Fruit fly (Drosophila melanogaster) whole organism: ENCODE measurements around the gene Cnep1r2.

Source experiments
- CG8478 ChIP-seq: fragments of >200 bp; optimal IDR thresholded peaks from 2 replicates; lab custom pipeline; 2018; ENCODE audit warnings: inconsistent platforms
- Dll ChIP-seq: fragments of >200 bp; optimal IDR thresholded peaks from 2 replicates; lab custom pipeline; 2017
- EcR ChIP-seq, 2 experiments: fragments of >200 bp; optimal IDR thresholded peaks; 2 replicates each; lab custom pipeline; 2017; ENCODE audit warnings: missing biosample characterization in 2 of 2, missing genetic modification characterization in 2 of 2, missing genetic modification reagents in 2 of 2
- pan ChIP-seq: fragments of >200 bp; optimal IDR thresholded peaks from 2 replicates; lab custom pipeline; 2017
- psq ChIP-seq: fragments of >200 bp; optimal IDR thresholded peaks from 2 replicates; lab custom pipeline; 2017
- usp ChIP-seq: fragments of >200 bp; optimal IDR thresholded peaks from 2 replicates; lab custom pipeline; 2017; ENCODE audit warnings: missing biosample characterization, missing genetic modification characterization, mixed read lengths

Gene Cnep1r2

DNA sequence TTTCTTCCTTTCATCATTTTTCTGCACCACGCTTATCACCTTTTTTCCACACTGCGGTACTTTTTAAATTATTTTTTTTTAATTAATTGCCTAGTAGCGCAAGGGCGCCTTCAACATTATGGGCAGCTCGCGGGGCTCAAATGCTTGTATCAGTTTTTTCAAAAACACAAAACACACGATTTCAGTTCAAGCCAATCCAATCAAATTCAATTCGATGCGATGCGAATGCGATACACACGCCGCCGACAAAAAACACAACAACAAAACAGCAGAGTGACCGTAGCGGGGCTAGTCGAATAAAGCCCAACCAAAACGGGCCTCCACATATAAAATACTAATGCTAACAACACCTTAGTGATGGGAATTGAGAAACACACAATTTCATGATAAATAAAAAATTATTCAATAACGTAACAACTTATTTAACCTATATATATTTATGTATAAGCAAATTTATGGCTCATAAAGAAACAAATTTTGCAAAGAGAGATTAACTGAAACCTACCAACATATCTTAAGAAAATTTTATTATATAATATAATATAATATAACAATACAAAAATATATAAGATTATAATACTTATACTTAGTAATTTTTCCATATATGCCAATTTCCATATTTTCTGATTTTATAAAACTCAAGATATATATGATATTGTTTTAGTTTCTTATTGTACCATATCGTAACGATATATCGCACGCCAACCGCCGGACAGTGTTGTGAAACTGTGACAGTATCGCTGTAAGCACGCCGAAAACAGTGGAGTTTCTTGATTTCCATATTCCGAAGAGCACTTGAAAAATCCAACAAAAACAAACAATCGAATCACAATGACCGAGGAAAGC, 23.0 kb downstream of the Cnep1r2 start, which contains the start of the genes CG32066 and CG8003:
CG32066 (minus strand) TSS at position 270 of the 846 bp plus-strand sequence.
CG8003 (plus strand) TSS at position 732 of the 846 bp plus-strand sequence.
- no peak for TF ChIP-seq pan (lab: Kevin White, UChicago)
- TF ChIP-seq CG8478 (lab: Kevin White, UChicago) = no peak
- TF ChIP-seq psq (lab: Kevin White, UChicago) = no peak
- no peak for TF ChIP-seq usp (GFP tag; lab: Kevin White, UChicago)
- TF ChIP-seq EcR (GFP tag; optimal IDR thresholded peaks at IDR 0.05; lab: Kevin White, UChicago) = no peak
- TF ChIP-seq Dll (lab: Kevin White, UChicago) = no peak

DNA sequence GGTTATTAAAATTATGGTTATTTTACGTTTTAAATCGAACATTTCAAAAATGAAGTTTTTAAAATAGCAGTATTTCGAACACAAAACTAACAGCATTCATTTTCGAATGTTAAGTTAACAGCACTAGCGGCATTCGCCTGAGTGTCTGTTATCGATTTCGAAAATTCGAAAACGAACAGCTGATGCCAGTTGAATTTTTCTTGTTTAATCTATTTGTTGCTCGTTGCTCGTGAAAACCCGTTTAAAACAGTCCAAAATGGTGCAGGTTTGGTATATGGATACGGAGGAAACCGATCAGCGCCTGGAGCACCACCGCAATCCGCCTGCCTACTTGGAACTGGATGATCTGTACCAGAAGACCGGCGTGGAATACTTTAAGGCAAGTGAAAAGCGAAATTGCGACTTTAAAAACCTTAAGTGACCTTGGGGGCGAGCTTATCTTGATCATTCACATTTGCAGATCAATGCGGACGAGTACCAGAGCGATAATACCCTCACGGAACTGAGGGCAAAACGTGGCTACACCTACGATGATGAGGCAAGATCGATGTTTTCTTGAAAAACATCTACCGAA, 25.3 kb downstream of the Cnep1r2 start, which contains the start of gene Adi1:
Adi1 (plus strand) TSS at position 187 of the 574 bp plus-strand sequence.
- no peak for TF ChIP-seq usp (GFP tag; lab: Kevin White, UChicago)

DNA sequence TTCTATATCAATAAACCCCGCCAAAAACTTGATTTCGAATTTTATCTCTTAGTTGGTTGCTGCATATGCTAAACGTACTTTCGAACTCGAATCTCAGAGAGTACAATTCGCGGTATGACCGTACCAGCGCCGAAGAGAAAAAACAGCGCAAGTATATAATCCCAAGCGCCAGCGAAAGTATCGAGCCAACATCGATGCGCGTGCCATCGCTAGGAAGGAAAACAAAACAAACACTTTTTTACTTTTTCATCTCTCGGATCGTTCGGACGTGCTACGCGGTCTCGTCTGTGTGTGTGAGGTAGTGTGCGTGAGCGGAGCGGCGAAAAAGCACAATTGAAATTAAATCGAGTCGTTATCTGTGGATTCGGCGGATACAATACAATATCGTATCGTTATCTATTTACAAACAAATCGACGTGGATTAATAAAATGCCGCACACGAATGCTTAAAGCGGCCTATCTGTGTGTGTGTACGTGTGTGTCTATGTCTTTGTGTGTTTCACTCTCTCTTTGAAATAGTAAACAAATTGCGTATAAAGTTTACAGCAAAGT, 26.6 kb downstream of the Cnep1r2 start, which contains the start of gene simj:
simj (plus strand) TSS at position 229 of the 552 bp plus-strand sequence.
- TF ChIP-seq usp (GFP tag; lab: Kevin White, UChicago) (no peak), pan (lab: Kevin White, UChicago) (no peak), EcR (GFP tag; optimal IDR thresholded peaks at IDR 0.05; lab: Kevin White, UChicago) (no peak), CG8478 (lab: Kevin White, UChicago) (no peak), Dll (lab: Kevin White, UChicago) (no peak), psq (lab: Kevin White, UChicago) (no peak)

DNA sequence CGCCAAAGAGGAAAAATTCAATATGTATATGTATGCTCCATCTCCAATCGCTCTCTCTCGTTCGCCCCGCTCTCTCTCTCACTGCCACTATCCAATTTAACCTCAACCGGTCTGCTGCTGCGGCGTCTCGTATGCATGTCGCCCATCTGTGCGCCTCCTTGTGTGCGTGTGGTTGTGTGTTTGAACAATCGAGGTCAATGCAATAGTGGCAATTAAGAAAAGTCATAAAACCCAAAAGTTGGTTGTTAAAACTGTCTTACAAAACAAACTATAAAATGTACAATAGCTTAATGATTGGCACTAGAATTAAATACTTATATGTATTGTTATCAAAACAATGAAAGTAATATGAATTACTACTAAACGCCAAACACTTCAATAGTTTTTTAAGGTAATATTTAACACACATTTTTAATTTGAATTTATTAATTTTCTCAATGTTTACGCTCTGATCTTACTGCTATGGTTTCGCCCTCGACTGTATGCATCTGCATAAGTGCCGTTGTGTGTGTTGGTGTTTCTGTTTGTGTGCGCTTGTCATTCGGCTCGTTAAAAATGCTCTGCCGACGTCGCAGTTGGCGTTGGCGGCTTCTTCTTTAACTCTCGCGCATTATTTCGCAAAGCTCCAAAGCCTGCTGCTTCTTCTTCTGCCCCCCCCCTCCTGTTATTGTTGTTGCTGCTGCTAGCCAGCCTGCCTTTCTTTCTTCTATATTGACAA, 27.6 kb downstream of the Cnep1r2 start:
- TF ChIP-seq Dll (lab: Kevin White, UChicago) (no peak), usp (GFP tag; lab: Kevin White, UChicago) (no peak), pan (lab: Kevin White, UChicago) (no peak), CG8478 (lab: Kevin White, UChicago) (no peak), EcR (GFP tag; optimal IDR thresholded peaks at IDR 0.05; lab: Kevin White, UChicago) (no peak), psq (lab: Kevin White, UChicago) (no peak)

dm6 chr3L:10666511-10667003, 28.6 kb downstream of the Cnep1r2 start:
- TF ChIP-seq psq (lab: Kevin White, UChicago) (no peak), Dll (lab: Kevin White, UChicago) (peak; percentile 56)

DNA sequence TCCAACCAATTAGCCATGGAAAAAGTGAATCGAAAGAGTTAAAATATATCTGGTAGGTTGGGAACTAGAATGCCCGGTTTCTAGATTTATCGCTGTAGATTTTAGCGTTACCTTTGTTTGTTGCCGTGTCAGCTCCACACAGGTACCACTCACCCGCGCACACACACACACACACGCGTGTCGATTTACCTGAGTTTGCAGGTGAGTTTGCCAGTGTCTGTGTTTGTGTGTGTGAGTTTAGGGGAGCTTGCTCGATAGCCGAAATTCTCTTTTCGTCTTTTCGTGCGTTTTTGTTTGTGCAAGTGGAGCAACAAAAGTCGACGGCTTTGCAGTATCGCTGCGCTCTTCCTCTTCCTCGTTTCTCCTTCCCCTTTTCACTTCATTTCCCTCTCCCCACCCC, 29.4 kb downstream of the Cnep1r2 start:
- TF ChIP-seq Dll (lab: Kevin White, UChicago) (no peak), CG8478 (lab: Kevin White, UChicago) (no peak), psq (lab: Kevin White, UChicago) (no peak), pan (lab: Kevin White, UChicago) (no peak), usp (GFP tag; lab: Kevin White, UChicago) (no peak), EcR (GFP tag; optimal IDR thresholded peaks at IDR 0.05; lab: Kevin White, UChicago) (no peak)

DNA sequence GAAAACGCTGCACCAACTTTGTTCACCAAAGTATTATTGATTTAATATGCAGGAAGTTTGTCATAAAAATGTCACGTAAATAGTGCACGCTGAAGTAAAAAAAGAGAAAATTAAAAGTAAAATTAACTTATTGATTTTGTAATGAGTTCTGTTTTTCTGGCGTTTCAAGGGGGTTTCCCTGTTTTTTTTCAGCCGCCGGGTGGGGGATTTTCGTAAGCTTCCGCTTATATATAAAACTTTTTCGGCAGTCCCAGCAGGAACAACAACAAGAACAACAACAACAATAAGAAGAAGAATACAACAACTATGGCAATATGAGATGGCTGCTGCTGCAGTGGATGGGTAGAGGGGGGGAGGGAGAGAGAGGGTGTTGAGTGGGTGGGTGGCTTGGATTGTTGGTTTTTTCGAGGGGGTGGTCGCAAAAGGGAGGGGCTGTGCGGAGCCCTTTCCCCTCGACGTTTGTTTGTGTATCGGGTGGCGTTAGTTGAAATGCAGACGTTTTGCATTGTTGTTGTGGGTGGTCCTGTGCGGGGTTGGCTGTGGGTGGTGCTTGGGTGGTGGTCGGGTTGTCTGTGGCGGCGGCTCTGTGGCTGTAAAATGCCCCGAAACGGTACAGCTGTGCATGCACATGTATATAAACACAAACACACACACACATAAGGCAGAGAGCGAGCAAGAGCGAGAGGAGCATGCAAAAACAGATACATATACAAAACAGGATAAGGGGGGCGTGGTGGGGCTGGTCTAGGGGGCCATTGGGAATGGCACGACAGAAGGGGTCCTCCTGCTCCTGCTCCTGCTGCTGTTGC, 31.9 kb downstream of the Cnep1r2 start:
- no peak for TF ChIP-seq CG8478 (lab: Kevin White, UChicago)
- no peak for TF ChIP-seq EcR (GFP tag; optimal IDR thresholded peaks at IDR 0.05; lab: Kevin White, UChicago)
- no peak for TF ChIP-seq psq (lab: Kevin White, UChicago)
- TF ChIP-seq pan (lab: Kevin White, UChicago) = no peak
- no peak for TF ChIP-seq Dll (lab: Kevin White, UChicago)
- TF ChIP-seq usp (GFP tag; lab: Kevin White, UChicago) = no peak

DNA sequence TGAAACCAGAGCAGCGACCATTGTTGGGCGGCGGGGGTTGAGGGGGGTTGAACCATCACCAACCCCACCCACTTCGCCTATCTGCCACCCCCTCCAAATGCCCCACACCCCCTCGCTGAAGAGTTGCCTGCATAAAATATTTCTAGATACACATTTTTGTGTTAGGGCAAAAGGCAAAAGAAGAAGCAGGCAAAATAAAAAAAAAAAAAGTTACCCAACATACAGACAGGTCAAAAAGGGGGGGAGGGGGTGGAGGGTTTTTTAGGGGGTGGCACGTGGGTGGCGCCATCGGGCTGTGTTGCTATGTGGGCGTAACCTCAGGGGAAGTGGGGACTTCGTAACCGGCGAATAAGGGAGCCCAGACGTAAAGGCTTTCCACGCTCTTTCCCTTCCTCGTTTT, 34.6 kb downstream of the Cnep1r2 start:
- TF ChIP-seq psq (lab: Kevin White, UChicago) = no peak
- TF ChIP-seq usp (GFP tag; lab: Kevin White, UChicago) = no peak
- no peak for TF ChIP-seq EcR (GFP tag; optimal IDR thresholded peaks at IDR 0.05; lab: Kevin White, UChicago)
- TF ChIP-seq CG8478 (lab: Kevin White, UChicago) = no peak
- TF ChIP-seq Dll (lab: Kevin White, UChicago) = no peak
- TF ChIP-seq pan (lab: Kevin White, UChicago) = no peak

DNA sequence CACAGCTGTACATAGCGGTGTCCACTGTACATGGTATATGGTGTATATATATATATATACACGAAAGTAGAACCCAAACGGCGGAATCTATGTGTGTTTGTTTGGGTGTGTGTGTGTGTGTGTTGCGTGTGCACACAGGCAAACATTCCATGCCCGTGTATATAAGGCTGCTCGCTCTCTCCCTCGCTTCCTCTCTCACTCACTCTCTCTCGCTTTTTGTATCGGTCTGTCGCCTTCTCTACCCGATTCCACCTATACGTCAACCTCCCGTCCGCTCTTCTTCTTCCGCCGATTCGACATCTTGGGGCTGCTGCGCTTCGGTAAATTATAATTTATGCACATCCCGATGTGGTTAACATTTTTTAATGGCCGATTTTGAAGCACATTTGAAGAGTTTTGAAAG, 36.2 kb downstream of the Cnep1r2 start:
- no peak for TF ChIP-seq Dll (lab: Kevin White, UChicago)
- TF ChIP-seq usp (GFP tag; lab: Kevin White, UChicago) = no peak
- no peak for TF ChIP-seq psq (lab: Kevin White, UChicago)
- no peak for TF ChIP-seq EcR (GFP tag; optimal IDR thresholded peaks at IDR 0.05; lab: Kevin White, UChicago)
- no peak for TF ChIP-seq CG8478 (lab: Kevin White, UChicago)
- no peak for TF ChIP-seq pan (lab: Kevin White, UChicago)

DNA sequence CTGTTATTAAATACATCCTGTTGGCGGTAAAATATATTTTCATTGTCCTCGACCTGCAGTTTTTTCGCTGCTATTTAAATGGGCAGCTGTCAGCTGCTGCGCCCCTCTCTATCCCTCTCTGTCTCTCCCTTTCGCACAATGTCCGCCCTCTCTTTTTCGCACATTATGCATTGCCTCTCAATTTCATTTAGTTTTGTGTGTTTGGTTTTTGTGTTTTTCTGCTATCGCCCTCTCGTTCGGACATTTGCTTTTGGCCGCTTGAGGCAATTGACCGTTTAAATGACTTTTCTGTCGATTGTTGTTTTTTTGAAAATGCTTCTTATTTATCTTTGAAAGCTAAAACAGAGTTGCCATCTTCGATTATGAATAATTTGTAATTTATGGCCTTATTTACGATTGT, 37.0 kb downstream of the Cnep1r2 start:
- TF ChIP-seq usp (GFP tag; lab: Kevin White, UChicago) (no peak), pan (lab: Kevin White, UChicago) (no peak), EcR (GFP tag; optimal IDR thresholded peaks at IDR 0.05; lab: Kevin White, UChicago) (no peak), CG8478 (lab: Kevin White, UChicago) (no peak)
